Worm (Caenorhabditis elegans) whole organism, L1 larva: ENCODE data around the gene T04A6.2.

Experiments used
- C04F5.9 ChIP-seq: sonication (generic microtip); optimal IDR thresholded peaks from 2 replicates; lab custom pipeline; 2016; ENCODE audit warnings: missing genetic modification characterization, missing compliant biosample characterization
- C16A3.4 ChIP-seq: fragments of 150-350 bp; optimal IDR thresholded peaks from 2 replicates; lab custom pipeline; 2014; ENCODE audit warnings: missing biosample characterization, missing genetic modification characterization
- C34B4.2 ChIP-seq: sonication (generic microtip); optimal IDR thresholded peaks from 2 replicates; lab custom pipeline; 2017; ENCODE audit warnings: mild to moderate bottlenecking, missing genetic modification characterization, missing compliant biosample characterization
- F16B12.6 ChIP-seq: fragments of 150-350 bp; optimal IDR thresholded peaks from 2 replicates; lab custom pipeline; 2014; ENCODE audit warnings: missing biosample characterization, missing genetic modification characterization
- Y116A8C.19 ChIP-seq: sonication (generic microtip); optimal IDR thresholded peaks from 2 replicates; lab custom pipeline; 2016; ENCODE audit warnings: missing compliant biosample characterization, missing genetic modification characterization, borderline replicate concordance
- aha-1 ChIP-seq: fragments of 150-350 bp; optimal IDR thresholded peaks from 2 replicates; lab custom pipeline; 2014; ENCODE audit warnings: missing biosample characterization, missing genetic modification characterization
- alr-1 ChIP-seq: fragments of 200-800 bp; sonication (Bioruptor generic); optimal IDR thresholded peaks from 2 replicates; lab custom pipeline; 2018; ENCODE audit warnings: borderline replicate concordance, mild to moderate bottlenecking, missing genetic modification characterization, missing compliant biosample characterization
- blmp-1 ChIP-seq: fragments of 150-350 bp; optimal IDR thresholded peaks from 2 replicates; lab custom pipeline; 2014; ENCODE audit warnings: missing biosample characterization, missing genetic modification characterization
- ceh-63 ChIP-seq: fragments of 200-800 bp; sonication (Bioruptor generic); optimal IDR thresholded peaks from 2 replicates; lab custom pipeline; 2018; ENCODE audit warnings: mild to moderate bottlenecking, missing genetic modification characterization, missing compliant biosample characterization
- ceh-8 ChIP-seq: fragments of 200-800 bp; sonication (Bioruptor generic); optimal IDR thresholded peaks from 2 replicates; lab custom pipeline; 2018; ENCODE audit warnings: mild to moderate bottlenecking, missing genetic modification characterization, moderate library complexity, missing compliant biosample characterization
- ceh-82 ChIP-seq, 3 experiments: fragments of 150-350 bp in 1 of 3; sonication (generic microtip) in 2 of 3; optimal IDR thresholded peaks; 2 replicates each; lab custom pipeline; 2014 to 2017; ENCODE audit warnings: missing biosample characterization in 3 of 3, missing genetic modification characterization in 3 of 3
- dsc-1 ChIP-seq: sonication (generic microtip); optimal IDR thresholded peaks from 2 replicates; lab custom pipeline; 2016; ENCODE audit warnings: mild to moderate bottlenecking, missing genetic modification characterization, missing compliant biosample characterization
- efl-1 ChIP-seq, 4 experiments: fragments of 150-350 bp; optimal IDR thresholded peaks in 3 of 4; peaks in 1 of 4; 1 replicate in 1 of 4; 2 replicates in 3 of 4; lab custom pipeline; 2014; ENCODE audit warnings: missing biosample characterization in 2 of 4, missing genetic modification characterization in 2 of 4, missing genetic modification reagents in 2 of 4
- egl-13 ChIP-seq: sonication (generic microtip); optimal IDR thresholded peaks from 2 replicates; lab custom pipeline; 2016; ENCODE audit warnings: missing genotype, missing genetic modification reagents, missing genetic modification characterization, missing compliant biosample characterization
- jun-1 ChIP-seq: fragments of 150-350 bp; optimal IDR thresholded peaks from 2 replicates; lab custom pipeline; 2014; ENCODE audit warnings: missing biosample characterization, missing genetic modification reagents, missing genetic modification characterization
- lin-15B ChIP-seq: fragments of 150-350 bp; sonication (generic microtip); optimal IDR thresholded peaks from 3 replicates; lab custom pipeline; 2014; ENCODE audit warnings: missing biosample characterization, missing genetic modification characterization
- lin-39 ChIP-seq: fragments of 150-350 bp; optimal IDR thresholded peaks from 2 replicates; lab custom pipeline; 2014; ENCODE audit warnings: missing biosample characterization, missing genetic modification reagents, missing genetic modification characterization
- lsy-2 ChIP-seq, 2 experiments: fragments of 150-350 bp; optimal IDR thresholded peaks; 2 replicates each; lab custom pipeline; 2014; ENCODE audit warnings: missing biosample characterization in 2 of 2, missing genetic modification characterization in 2 of 2
- mab-9 ChIP-seq: fragments of 200-800 bp; sonication (Bioruptor generic); IDR thresholded peaks from 2 replicates; pipeline ENCODE4 v1.3.6; 2022; ENCODE audit warnings: missing genetic modification reagents, missing genetic modification characterization, missing compliant biosample characterization
- mdl-1 ChIP-seq, 2 experiments: fragments of 150-350 bp; optimal IDR thresholded peaks; 2 replicates each; lab custom pipeline; 2014 to 2017; ENCODE audit warnings: missing biosample characterization in 2 of 2, missing genetic modification characterization in 2 of 2, inconsistent platforms in 1 of 2
- mef-2 ChIP-seq: fragments of 150-350 bp; optimal IDR thresholded peaks from 2 replicates; lab custom pipeline; 2014; ENCODE audit warnings: missing biosample characterization, missing genetic modification characterization
- mep-1 ChIP-seq: fragments of 150-350 bp; optimal IDR thresholded peaks from 2 replicates; lab custom pipeline; 2014; ENCODE audit warnings: missing biosample characterization, missing genetic modification characterization
- nhr-11 ChIP-seq: fragments of 150-350 bp; optimal IDR thresholded peaks from 2 replicates; lab custom pipeline; 2014; ENCODE audit warnings: missing biosample characterization, missing genetic modification characterization
- nhr-237 ChIP-seq: fragments of 150-350 bp; optimal IDR thresholded peaks from 2 replicates; lab custom pipeline; 2014; ENCODE audit warnings: missing biosample characterization, missing genetic modification characterization
- nhr-47 ChIP-seq: sonication (generic microtip); optimal IDR thresholded peaks from 2 replicates; lab custom pipeline; 2016; ENCODE audit warnings: mild to moderate bottlenecking, missing genetic modification characterization, moderate library complexity, missing compliant biosample characterization
- nhr-71 ChIP-seq: sonication (generic microtip); optimal IDR thresholded peaks from 2 replicates; lab custom pipeline; 2016; ENCODE audit warnings: mild to moderate bottlenecking, missing genetic modification characterization, moderate library complexity, missing compliant biosample characterization
- nhr-77 ChIP-seq: fragments of 150-350 bp; optimal IDR thresholded peaks from 2 replicates; lab custom pipeline; 2014; ENCODE audit warnings: missing biosample characterization, missing genetic modification characterization
- nhr-84 ChIP-seq: sonication (generic microtip); optimal IDR thresholded peaks from 2 replicates; lab custom pipeline; 2017; ENCODE audit warnings: missing biosample characterization, missing genetic modification characterization
- nhr-85 ChIP-seq: sonication (generic microtip); peaks from one replicate; lab custom pipeline; 2016; ENCODE audit warnings: missing genetic modification characterization, inconsistent platforms, missing compliant biosample characterization
- pag-3 ChIP-seq: sonication (generic microtip); optimal IDR thresholded peaks from 2 replicates; lab custom pipeline; 2017; ENCODE audit warnings: missing genetic modification characterization, mild to moderate bottlenecking, missing compliant biosample characterization, antibody characterized with exemption, borderline replicate concordance; ENCODE audit not compliant: insufficient read depth
- pqm-1 ChIP-seq: sonication (generic microtip); optimal IDR thresholded peaks from 3 replicates; lab custom pipeline; 2017; ENCODE audit warnings: missing biosample characterization, missing genetic modification characterization
- skn-1 ChIP-seq: fragments of 150-350 bp; optimal IDR thresholded peaks from 2 replicates; lab custom pipeline; 2014; ENCODE audit warnings: missing biosample characterization, missing genetic modification characterization
- snpc-4 ChIP-seq: fragments of 150-350 bp; optimal IDR thresholded peaks from 2 replicates; lab custom pipeline; 2014; ENCODE audit warnings: missing biosample characterization, missing genetic modification characterization
- sox-4 ChIP-seq: sonication (generic microtip); optimal IDR thresholded peaks from 2 replicates; lab custom pipeline; 2016; ENCODE audit warnings: missing genetic modification characterization, missing compliant biosample characterization
- sptf-1 ChIP-seq: fragments of 150-350 bp; optimal IDR thresholded peaks from 2 replicates; lab custom pipeline; 2014; ENCODE audit warnings: missing biosample characterization, missing genetic modification characterization
- sup-37 ChIP-seq: fragments of 200-800 bp; sonication (Bioruptor generic); optimal IDR thresholded peaks from 2 replicates; lab custom pipeline; 2018; ENCODE audit warnings: mild to moderate bottlenecking, missing genetic modification characterization, missing compliant biosample characterization
- swsn-7 ChIP-seq: sonication (generic microtip); optimal IDR thresholded peaks from 2 replicates; lab custom pipeline; 2016; ENCODE audit warnings: missing genetic modification characterization, missing compliant biosample characterization
- tbx-2 ChIP-seq: sonication (generic microtip); optimal IDR thresholded peaks from 2 replicates; lab custom pipeline; 2016; ENCODE audit warnings: missing genetic modification characterization, missing compliant biosample characterization
- tlp-1 ChIP-seq: fragments of 150-350 bp; optimal IDR thresholded peaks from 2 replicates; lab custom pipeline; 2014; ENCODE audit warnings: missing biosample characterization, missing genetic modification characterization
- unc-130 ChIP-seq: fragments of 150-350 bp; optimal IDR thresholded peaks from 2 replicates; lab custom pipeline; 2017; ENCODE audit warnings: missing biosample characterization, missing genetic modification characterization, inconsistent platforms
- unc-30 ChIP-seq: sonication (generic microtip); optimal IDR thresholded peaks from 2 replicates; lab custom pipeline; 2017; ENCODE audit warnings: missing biosample characterization, missing genetic modification characterization
- unc-62 ChIP-seq: fragments of 150-350 bp; optimal IDR thresholded peaks from 2 replicates; lab custom pipeline; 2014; ENCODE audit warnings: missing biosample characterization, missing genetic modification reagents, missing genetic modification characterization
- unc-98 ChIP-seq: fragments of 200-800 bp; sonication (Bioruptor generic); IDR thresholded peaks from 2 replicates; pipeline ENCODE4 v1.3.6; 2022; ENCODE audit warnings: missing genetic modification characterization, missing compliant biosample characterization
- vab-15 ChIP-seq: sonication (generic microtip); optimal IDR thresholded peaks from 2 replicates; lab custom pipeline; 2017; ENCODE audit warnings: missing genotype, mild to moderate bottlenecking, missing genetic modification characterization, missing compliant biosample characterization
- xbp-1 ChIP-seq: sonication (generic microtip); optimal IDR thresholded peaks from 2 replicates; lab custom pipeline; 2016; ENCODE audit warnings: missing genetic modification characterization, missing compliant biosample characterization
- zag-1 ChIP-seq: fragments of 150-350 bp; optimal IDR thresholded peaks from 2 replicates; lab custom pipeline; 2014; ENCODE audit warnings: missing biosample characterization, missing genetic modification characterization
- ztf-11 ChIP-seq, 2 experiments: sonication (generic microtip); optimal IDR thresholded peaks; 2 replicates each; lab custom pipeline; 2016 to 2017; ENCODE audit warnings: missing genetic modification characterization in 2 of 2, missing biosample characterization in 1 of 2, missing compliant biosample characterization in 1 of 2
- ztf-4 ChIP-seq: fragments of 150-350 bp; optimal IDR thresholded peaks from 2 replicates; lab custom pipeline; 2014; ENCODE audit warnings: missing biosample characterization, missing genetic modification characterization

Gene T04A6.2

DNA sequence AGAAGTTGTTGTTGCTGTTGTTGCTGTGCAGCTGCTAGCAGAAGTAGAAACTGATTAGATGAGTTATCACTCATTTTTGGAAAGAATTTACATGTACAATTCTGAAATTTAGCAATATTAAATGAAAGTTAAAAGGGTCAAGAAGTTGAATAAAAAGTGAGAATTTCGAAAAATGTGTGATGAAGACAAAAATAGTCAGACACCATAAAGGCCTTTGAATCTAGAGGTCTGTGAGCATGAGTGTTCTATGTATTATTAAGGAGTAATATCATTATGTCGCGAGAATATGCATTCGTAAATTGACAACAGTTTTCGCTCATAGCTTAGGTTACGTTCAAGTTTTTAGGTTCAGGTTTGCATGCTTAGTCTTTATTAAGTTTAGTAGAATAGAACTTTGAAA lies 41.3 kb downstream of the T04A6.2 start, which contains the start of gene baz-2:
Gene baz-2 (minus strand): TSS at position 101 of the 400 bp plus-strand sequence.
- TF ChIP-seq mdl-1 (tag; optimal IDR thresholded peaks at IDR 0.05; lab: Kevin White, UChicago) (no peak), blmp-1 (no peak), C34B4.2 (tag; lab: Kevin White, UChicago) (no peak), nhr-47 (tag; lab: Kevin White, UChicago) (no peak), pqm-1 (tag; lab: Kevin White, UChicago) (no peak), sox-4 (no peak), C04F5.9 (tag; lab: Kevin White, UChicago) (no peak), vab-15 (tag; lab: Kevin White, UChicago) (no peak), unc-62 (no peak), Y116A8C.19 (tag; lab: Kevin White, UChicago) (no peak), nhr-77 (tag; lab: Kevin White, UChicago) (no peak)

DNA sequence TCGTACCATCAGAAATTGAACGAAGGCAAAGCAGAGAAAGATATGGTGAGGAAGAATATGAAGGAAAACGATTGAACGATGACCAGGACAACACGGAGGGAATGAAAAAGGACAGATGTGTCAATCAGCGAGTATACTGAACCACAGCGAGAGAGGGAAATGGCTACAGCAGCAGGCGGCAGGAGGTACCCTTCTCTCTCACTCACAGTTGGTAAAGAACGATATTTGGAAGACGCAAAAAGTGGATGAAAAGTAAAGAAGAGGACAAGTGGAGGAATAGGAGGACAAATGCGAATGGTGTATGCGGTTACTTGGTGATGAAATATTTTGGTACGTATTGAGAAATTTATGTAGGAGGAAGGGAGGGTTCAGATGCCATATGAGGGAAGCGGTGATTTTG lies 41.8 kb downstream of the T04A6.2 start, which contains the start of gene ZK783.7:
Gene ZK783.7 (plus strand): TSS at position 246 of the 400 bp plus-strand sequence.
- TF ChIP-seq nhr-85 (tag; lab: Kevin White, UChicago) (peak; percentile 6), nhr-84 (no peak), swsn-7 (no peak), pag-3 (no peak), lin-39 (tag; lab: Kevin White, UChicago) (no peak), ztf-11 (tag; optimal IDR thresholded peaks at IDR 0.05; lab: Kevin White, UChicago) (peak in 1 of 2 experiments; percentile 26), C16A3.4 (tag; lab: Kevin White, UChicago) (no peak), dsc-1 (tag; lab: Kevin White, UChicago) (no peak), aha-1 (no peak), zag-1 (tag; lab: Kevin White, UChicago) (no peak), C04F5.9 (tag; lab: Kevin White, UChicago) (no peak), nhr-11 (tag; lab: Kevin White, UChicago) (no peak), sptf-1 (tag; lab: Kevin White, UChicago) (no peak)

DNA sequence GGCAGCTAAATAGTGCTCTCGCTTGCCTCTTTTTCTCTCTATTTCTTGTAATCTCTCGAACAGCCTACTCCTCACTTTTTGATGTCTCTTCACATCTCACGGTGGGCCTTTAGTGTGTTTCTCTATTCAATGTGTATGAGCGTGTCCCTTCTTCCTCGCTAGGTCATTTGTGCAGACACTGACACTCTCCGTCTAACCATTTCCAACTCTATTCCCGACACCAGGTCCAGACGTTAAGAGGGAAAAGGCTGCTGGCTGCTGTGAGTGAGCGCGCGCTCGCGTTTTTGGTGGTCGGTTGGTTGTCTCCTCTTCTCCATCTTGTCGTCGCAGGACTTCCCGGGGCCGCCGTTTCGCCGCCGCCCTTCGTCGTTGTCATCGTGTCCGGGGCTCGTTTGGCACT lies 44.8 kb downstream of the T04A6.2 start:
- TF ChIP-seq skn-1 (tag; lab: Kevin White, UChicago): no peak
- no peak for TF ChIP-seq unc-98 (GFP tag; lab: Robert Waterston, UW)
- no peak for TF ChIP-seq snpc-4
- TF ChIP-seq mdl-1 (tag; optimal IDR thresholded peaks at IDR 0.05; lab: Kevin White, UChicago): peak in 1 of 2 experiments; percentile 57
- no peak for TF ChIP-seq mab-9 (GFP tag; lab: Robert Waterston, UW)
- TF ChIP-seq lin-39 (tag; lab: Kevin White, UChicago): no peak
- TF ChIP-seq sox-4: no peak
- no peak for TF ChIP-seq sup-37 (GFP tag; lab: Kevin White, UChicago)
- no peak for TF ChIP-seq ceh-63 (GFP tag; lab: Kevin White, UChicago)
- no peak for TF ChIP-seq blmp-1
- no peak for TF ChIP-seq alr-1 (tag; lab: Kevin White, UChicago)
- TF ChIP-seq tlp-1 (tag; lab: Kevin White, UChicago): no peak
- TF ChIP-seq tbx-2 (tag; lab: Kevin White, UChicago): peak; percentile 47
- TF ChIP-seq efl-1 (optimal IDR thresholded peaks at IDR 0.05; lab: Kevin White, UChicago): peak; percentile 35 to 46
- no peak for TF ChIP-seq efl-1 (GFP tag; optimal IDR thresholded peaks at IDR 0.05 in 1 of 2; lab: Kevin White, UChicago)
- no peak for TF ChIP-seq nhr-47 (tag; lab: Kevin White, UChicago)
- no peak for TF ChIP-seq jun-1 (tag; lab: Kevin White, UChicago)
- peak in 2 of 3 experiments; percentile 31 to 64 for TF ChIP-seq ceh-82 (tag; optimal IDR thresholded peaks at IDR 0.05; lab: Kevin White, UChicago)
- TF ChIP-seq egl-13 (tag; lab: Kevin White, UChicago): peak; percentile 23
- TF ChIP-seq ceh-8 (GFP tag; lab: Kevin White, UChicago): peak; percentile 38
- TF ChIP-seq ztf-11 (tag; optimal IDR thresholded peaks at IDR 0.05; lab: Kevin White, UChicago): peak in 1 of 2 experiments; percentile 28
- TF ChIP-seq nhr-237 (tag; lab: Kevin White, UChicago): no peak
- TF ChIP-seq lsy-2 (tag; optimal IDR thresholded peaks at IDR 0.05; lab: Kevin White, UChicago): peak; percentile 35 to 74
- TF ChIP-seq F16B12.6 (tag; lab: Kevin White, UChicago): peak; percentile 5
- TF ChIP-seq sptf-1 (tag; lab: Kevin White, UChicago): no peak
- no peak for TF ChIP-seq aha-1
- no peak for TF ChIP-seq nhr-85 (tag; lab: Kevin White, UChicago)
- TF ChIP-seq xbp-1 (tag; lab: Kevin White, UChicago): peak; percentile 21
- TF ChIP-seq Y116A8C.19 (tag; lab: Kevin White, UChicago): no peak
- peak; percentile 27 for TF ChIP-seq unc-130 (tag; lab: Kevin White, UChicago)
- peak; percentile 36 for TF ChIP-seq dsc-1 (tag; lab: Kevin White, UChicago)
- no peak for TF ChIP-seq mef-2 (tag; lab: Kevin White, UChicago)
- no peak for TF ChIP-seq zag-1 (tag; lab: Kevin White, UChicago)
- no peak for TF ChIP-seq lin-15B (tag; lab: Kevin White, UChicago)
- no peak for TF ChIP-seq unc-30 (tag; lab: Kevin White, UChicago)
- TF ChIP-seq swsn-7: peak; percentile 38
- TF ChIP-seq C34B4.2 (tag; lab: Kevin White, UChicago): no peak
- TF ChIP-seq mep-1 (tag; lab: Kevin White, UChicago): peak; percentile 81
- TF ChIP-seq nhr-71: peak; percentile 60
- TF ChIP-seq ztf-4 (tag; lab: Kevin White, UChicago): no peak
